Worm (Caenorhabditis elegans): ENCODE results near the gene perm-4.

Gene perm-4

ce11 chrIV:1093870-1094564, 30.9 kb downstream of the perm-4 start, which contains the start of the genes cct-8 and Y55F3AR.2 (continued):
- TF ChIP-seq unc-86 (tag; optimal IDR thresholded peaks at IDR 0.05): peak; percentile 88
- TF ChIP-seq fkh-6 (tag; optimal IDR thresholded peaks at IDR 0.05): no peak
- TF ChIP-seq sox-4 (tag; optimal IDR thresholded peaks at IDR 0.05): no peak
- TF ChIP-seq gmeb-2 (tag; optimal IDR thresholded peaks at IDR 0.05): peak; percentile 45
- no peak for TF ChIP-seq dmd-4 (tag; optimal IDR thresholded peaks at IDR 0.05; ENCODE audit: borderline replicate concordance)
- peak; percentile 71 for TF ChIP-seq madf-2 (tag; optimal IDR thresholded peaks at IDR 0.05)
- no peak for TF ChIP-seq nhr-232 (tag; optimal IDR thresholded peaks at IDR 0.05)
- peak; percentile 27 for TF ChIP-seq C38D4.7 (GFP tag; optimal IDR thresholded peaks at IDR 0.05)
- peak; percentile 16 for TF ChIP-seq ahr-1 (tag; optimal IDR thresholded peaks at IDR 0.05)
- TF ChIP-seq ceh-24 (tag; optimal IDR thresholded peaks at IDR 0.05): no peak
- TF ChIP-seq nhr-11 (tag; optimal IDR thresholded peaks at IDR 0.05): no peak
- TF ChIP-seq Y22D7AL.16 (tag; optimal IDR thresholded peaks at IDR 0.05): no peak
- TF ChIP-seq ets-4 (tag; optimal IDR thresholded peaks at IDR 0.05): peak; percentile 64
- no peak for TF ChIP-seq F13H6.1 (tag; optimal IDR thresholded peaks at IDR 0.05)
- TF ChIP-seq ceh-14 (tag; optimal IDR thresholded peaks at IDR 0.05): peak; percentile 83
- peak; percentile 67 for TF ChIP-seq rnt-1 (tag; optimal IDR thresholded peaks at IDR 0.05)
- TF ChIP-seq pqm-1 (tag; optimal IDR thresholded peaks at IDR 0.05): no peak
- TF ChIP-seq ceh-48 (tag; optimal IDR thresholded peaks at IDR 0.05): peak; percentile 31

ce11 chrIV:1086913-1087312, 38.0 kb downstream of the perm-4 start, which contains the start of gene csn-4:
Gene csn-4 (minus strand): TSS chrIV:1087013.
- TF ChIP-seq hlh-15 (tag; optimal IDR thresholded peaks at IDR 0.05) (no peak), dmd-4 (tag; optimal IDR thresholded peaks at IDR 0.05; ENCODE audit: borderline replicate concordance) (no peak), hlh-6 (tag; optimal IDR thresholded peaks at IDR 0.05) (no peak), gmeb-2 (tag; optimal IDR thresholded peaks at IDR 0.05) (no peak), eyg-1 (tag; optimal IDR thresholded peaks at IDR 0.05) (no peak), ceh-2 (tag; optimal IDR thresholded peaks at IDR 0.05) (no peak), syd-9 (tag; optimal IDR thresholded peaks at IDR 0.05) (no peak)

- no peak for TF ChIP-seq fax-1 (tag; optimal IDR thresholded peaks at IDR 0.05)
- peak; percentile 96 for TF ChIP-seq elt-2 (tag; optimal IDR thresholded peaks at IDR 0.05)
These were observed 49.4 kb downstream of the perm-4 start for ce11 chrIV:1075484-1075883.

- TF ChIP-seq pha-2 (tag; optimal IDR thresholded peaks at IDR 0.05) (no peak), che-1 (tag; optimal IDR thresholded peaks at IDR 0.05) (no peak), lim-6 (tag; optimal IDR thresholded peaks at IDR 0.05) (no peak), ceh-22 (tag; optimal IDR thresholded peaks at IDR 0.05) (no peak), ceh-18 (tag; optimal IDR thresholded peaks at IDR 0.05) (no peak), hlh-8 (tag; optimal IDR thresholded peaks at IDR 0.05) (no peak), ceh-31 (tag; optimal IDR thresholded peaks at IDR 0.05) (no peak), ama-1 (optimal IDR thresholded peaks at IDR 0.05) (no peak), ceh-34 (tag; optimal IDR thresholded peaks at IDR 0.05) (no peak), hlh-13 (GFP tag; optimal IDR thresholded peaks at IDR 0.05) (no peak), tbx-2 (tag; optimal IDR thresholded peaks at IDR 0.05) (no peak), ahr-1 (tag; optimal IDR thresholded peaks at IDR 0.05) (no peak), elt-4 (tag; optimal IDR thresholded peaks at IDR 0.05) (no peak), unc-55 (GFP tag; optimal IDR thresholded peaks at IDR 0.05) (no peak), pat-9 (tag; optimal IDR thresholded peaks at IDR 0.05) (no peak), pros-1 (tag; optimal IDR thresholded peaks at IDR 0.05) (no peak), nfya-1 (tag; optimal IDR thresholded peaks at IDR 0.05) (no peak)
These were observed 50.8 kb downstream of the perm-4 start for ce11 chrIV:1074069-1074468.
